Fruit fly (Drosophila melanogaster) whole organism, embryonic: Measurements from ENCODE around the gene scrt.

Experiments
- Asciz ChIP-seq: fragments of 200-800 bp; sonication (Bioruptor generic); optimal IDR thresholded peaks from 2 replicates; lab custom pipeline; 2017; ENCODE audit warnings: missing biosample characterization, mild to moderate bottlenecking, missing genetic modification characterization, missing genetic modification reagents
- B-H2 ChIP-seq: fragments of 200-800 bp; sonication (Bioruptor generic); optimal IDR thresholded peaks from 2 replicates; lab custom pipeline; 2018; ENCODE audit warnings: missing biosample characterization, mild to moderate bottlenecking, missing genetic modification characterization
- Bdp1 ChIP-seq: fragments of 200-800 bp; sonication (Bioruptor generic); optimal IDR thresholded peaks from 3 replicates; lab custom pipeline; 2016; ENCODE audit warnings: missing biosample characterization, missing genetic modification characterization
- CG10147 ChIP-seq: fragments of 200-800 bp; sonication (Bioruptor generic); optimal IDR thresholded peaks from 2 replicates; lab custom pipeline; 2019; ENCODE audit warnings: missing biosample characterization, mild to moderate bottlenecking, missing genetic modification characterization, moderate library complexity
- CG11093 ChIP-seq: fragments of 200-800 bp; sonication (Bioruptor generic); IDR thresholded peaks from 3 replicates; pipeline ENCODE4 v1.3.6; 2022; ENCODE audit warnings: missing biosample characterization, missing genetic modification characterization
- CG11560 ChIP-seq: fragments of 200-800 bp; sonication (Bioruptor generic); IDR thresholded peaks from 3 replicates; pipeline ENCODE4 v1.3.6; 2022; ENCODE audit warnings: missing biosample characterization, missing genetic modification characterization
- CG12391 ChIP-seq: fragments of 200-800 bp; sonication (Bioruptor generic); optimal IDR thresholded peaks from 3 replicates; lab custom pipeline; 2018; ENCODE audit warnings: missing biosample characterization, mild to moderate bottlenecking, missing genetic modification characterization, moderate library complexity
- CG15479 ChIP-seq: fragments of 200-800 bp; sonication (Bioruptor generic); optimal IDR thresholded peaks from 3 replicates; lab custom pipeline; 2019; ENCODE audit warnings: missing biosample characterization, mild to moderate bottlenecking, missing genetic modification characterization, moderate library complexity
- CG15696 ChIP-seq: fragments of 200-800 bp; sonication (Bioruptor generic); optimal IDR thresholded peaks from 2 replicates; lab custom pipeline; 2019; ENCODE audit warnings: missing biosample characterization, mild to moderate bottlenecking, missing genetic modification characterization, moderate library complexity
- CG16815 ChIP-seq: fragments of 200-800 bp; sonication (Bioruptor generic); optimal IDR thresholded peaks from 3 replicates; lab custom pipeline; 2017; ENCODE audit warnings: missing biosample characterization, mild to moderate bottlenecking, missing genetic modification characterization
- CG18011 ChIP-seq: fragments of 200-800 bp; sonication (Bioruptor generic); optimal IDR thresholded peaks from 2 replicates; lab custom pipeline; 2017; ENCODE audit warnings: missing biosample characterization, missing genetic modification characterization, mild to moderate bottlenecking, moderate library complexity, missing genotype
- CG2129 ChIP-seq: fragments of 200-800 bp; sonication (Bioruptor generic); IDR thresholded peaks from 2 replicates; pipeline ENCODE4 v1.3.6; 2022; ENCODE audit warnings: missing biosample characterization, missing genetic modification characterization; ENCODE audit not compliant: partially characterized antibody
- CG30020 ChIP-seq: fragments of 200-800 bp; optimal IDR thresholded peaks from 2 replicates; lab custom pipeline; 2019; ENCODE audit warnings: missing biosample characterization, mild to moderate bottlenecking, missing genetic modification characterization, moderate library complexity
- CG30403 ChIP-seq: fragments of 200-800 bp; sonication (Bioruptor generic); optimal IDR thresholded peaks from 3 replicates; lab custom pipeline; 2016; ENCODE audit warnings: missing biosample characterization, missing genetic modification characterization
- CG32772 ChIP-seq: fragments of 200-800 bp; sonication (Bioruptor generic); IDR thresholded peaks from 2 replicates; pipeline ENCODE4 v1.3.6; 2022; ENCODE audit warnings: missing biosample characterization, missing genetic modification characterization
- CG33213 ChIP-seq: fragments of 200-800 bp; sonication (Bioruptor generic); optimal IDR thresholded peaks from 3 replicates; lab custom pipeline; 2016; ENCODE audit warnings: missing biosample characterization, missing genetic modification characterization
- CG34376 ChIP-seq: fragments of 200-800 bp; sonication (Bioruptor generic); optimal IDR thresholded peaks from 2 replicates; lab custom pipeline; 2018; ENCODE audit warnings: missing biosample characterization, mild to moderate bottlenecking, missing genetic modification characterization
- CG4282 ChIP-seq: fragments of 200-800 bp; sonication (Bioruptor generic); optimal IDR thresholded peaks from 2 replicates; lab custom pipeline; 2016; ENCODE audit warnings: missing biosample characterization, missing genetic modification characterization
- CG4404 ChIP-seq: fragments of 200-800 bp; sonication (Bioruptor generic); IDR thresholded peaks from 2 replicates; pipeline ENCODE4 v1.3.6; 2022; ENCODE audit warnings: missing biosample characterization, missing genetic modification characterization
- CG4820 ChIP-seq: fragments of 200-800 bp; sonication (Bioruptor generic); optimal IDR thresholded peaks from 3 replicates; lab custom pipeline; 2016; ENCODE audit warnings: missing biosample characterization, missing genetic modification characterization
- CG5953 ChIP-seq: fragments of 200-800 bp; sonication (Bioruptor generic); IDR thresholded peaks from 2 replicates; pipeline ENCODE4 v1.3.6; 2022; ENCODE audit warnings: missing biosample characterization, missing genetic modification characterization
- CG6254 ChIP-seq: fragments of 200-800 bp; sonication (Bioruptor generic); optimal IDR thresholded peaks from 3 replicates; lab custom pipeline; 2017; ENCODE audit warnings: mild to moderate bottlenecking, missing biosample characterization, missing genetic modification reagents, missing genetic modification characterization
- CG7745 ChIP-seq: fragments of 200-800 bp; sonication (Bioruptor generic); optimal IDR thresholded peaks from 2 replicates; lab custom pipeline; 2018; ENCODE audit warnings: missing biosample characterization, mild to moderate bottlenecking, missing genetic modification characterization, moderate library complexity
- Dad ChIP-seq: fragments of 200-800 bp; sonication (Bioruptor generic); optimal IDR thresholded peaks from 3 replicates; lab custom pipeline; 2016; ENCODE audit warnings: missing biosample characterization, missing genetic modification characterization
- HLH54F ChIP-seq: fragments of 200-800 bp; sonication (Bioruptor generic); optimal IDR thresholded peaks from 3 replicates; lab custom pipeline; 2016; ENCODE audit warnings: missing biosample characterization, missing genetic modification characterization
- Hand ChIP-seq: fragments of 200-800 bp; sonication (Bioruptor generic); optimal IDR thresholded peaks from 2 replicates; lab custom pipeline; 2017; ENCODE audit warnings: mild to moderate bottlenecking, missing biosample characterization, missing genetic modification reagents, missing genetic modification characterization
- HmgZ ChIP-seq: fragments of 200-800 bp; sonication (Bioruptor generic); optimal IDR thresholded peaks from 2 replicates; lab custom pipeline; 2018; ENCODE audit warnings: missing biosample characterization, mild to moderate bottlenecking, missing genetic modification characterization
- Neu2 ChIP-seq: fragments of 200-800 bp; sonication (Bioruptor generic); optimal IDR thresholded peaks from 3 replicates; lab custom pipeline; 2016; ENCODE audit warnings: missing biosample characterization, missing genetic modification characterization, borderline replicate concordance
- Opbp ChIP-seq: fragments of 200-800 bp; sonication (Bioruptor generic); IDR thresholded peaks from 3 replicates; pipeline ENCODE4 v1.3.6; 2022; ENCODE audit warnings: missing biosample characterization, missing genetic modification characterization; ENCODE audit not compliant: partially characterized antibody
- ac ChIP-seq: fragments of 200-800 bp; sonication (Bioruptor generic); optimal IDR thresholded peaks from 3 replicates; lab custom pipeline; 2017; ENCODE audit warnings: missing biosample characterization, mild to moderate bottlenecking, missing genetic modification characterization
- dan ChIP-seq: fragments of 200-800 bp; sonication (Bioruptor generic); IDR thresholded peaks from 2 replicates; pipeline ENCODE4 v1.3.6; 2022; ENCODE audit warnings: missing biosample characterization, missing genetic modification characterization
- esg ChIP-seq: fragments of 200-800 bp; sonication (Bioruptor generic); conservative IDR thresholded peaks from 2 replicates; pipeline ENCODE4 v1.3.6; 2022; ENCODE audit warnings: missing biosample characterization, missing genetic modification characterization
- fd96Cb ChIP-seq: fragments of 200-800 bp; sonication (Bioruptor generic); optimal IDR thresholded peaks from 2 replicates; lab custom pipeline; 2018; ENCODE audit warnings: missing biosample characterization, mild to moderate bottlenecking, missing genetic modification characterization, moderate library complexity
- grau ChIP-seq: fragments of 200-800 bp; optimal IDR thresholded peaks from 3 replicates; lab custom pipeline; 2019; ENCODE audit warnings: missing biosample characterization, mild to moderate bottlenecking, missing genetic modification characterization, moderate library complexity
- gsb-n ChIP-seq: fragments of 200-800 bp; sonication (Bioruptor generic); optimal IDR thresholded peaks from 3 replicates; lab custom pipeline; 2018; ENCODE audit warnings: missing biosample characterization, mild to moderate bottlenecking, missing genetic modification characterization
- her ChIP-seq: fragments of 200-800 bp; sonication (Bioruptor generic); optimal IDR thresholded peaks from 2 replicates; lab custom pipeline; 2016; ENCODE audit warnings: missing biosample characterization, missing genetic modification characterization
- hkb ChIP-seq, 2 experiments: fragments of 200-800 bp in 1 of 2; fragments of >200 bp in 1 of 2; sonication (Bioruptor generic) in 1 of 2; IDR thresholded peaks in 1 of 2; optimal IDR thresholded peaks in 1 of 2; 2 replicates each; pipeline versions ENCODE4 v1.3.6 to Lab custom; 2017 to 2022; ENCODE audit warnings: missing biosample characterization in 1 of 2, missing genetic modification characterization in 1 of 2
- insv ChIP-seq, 2 experiments: fragments of 200-800 bp; sonication (Bioruptor generic); optimal IDR thresholded peaks; 3 replicates each; lab custom pipeline; 2016 to 2018; ENCODE audit warnings: missing biosample characterization in 2 of 2, missing genetic modification characterization in 2 of 2
- klu ChIP-seq: fragments of 200-800 bp; sonication (Bioruptor generic); IDR thresholded peaks from 2 replicates; pipeline ENCODE4 v1.3.6; 2022; ENCODE audit warnings: missing biosample characterization, missing genetic modification characterization
- p53 ChIP-seq: fragments of 200-800 bp; sonication (Bioruptor generic); optimal IDR thresholded peaks from 2 replicates; lab custom pipeline; 2016; ENCODE audit warnings: missing biosample characterization, missing genetic modification characterization
- pzg ChIP-seq: fragments of 200-800 bp; sonication (Bioruptor generic); optimal IDR thresholded peaks from 3 replicates; lab custom pipeline; 2018; ENCODE audit warnings: missing biosample characterization, mild to moderate bottlenecking, missing genetic modification characterization, moderate library complexity
- ranshi ChIP-seq: fragments of 200-800 bp; sonication (Bioruptor generic); IDR thresholded peaks from 2 replicates; pipeline ENCODE4 v1.3.6; 2022; ENCODE audit warnings: missing biosample characterization, missing genetic modification characterization
- salm ChIP-seq: fragments of 200-800 bp; sonication (Bioruptor generic); optimal IDR thresholded peaks from 2 replicates; lab custom pipeline; 2018; ENCODE audit warnings: missing biosample characterization, mild to moderate bottlenecking, missing genetic modification characterization
- sd ChIP-seq: fragments of 200-800 bp; sonication (Bioruptor generic); optimal IDR thresholded peaks from 3 replicates; lab custom pipeline; 2018; ENCODE audit warnings: missing biosample characterization, mild to moderate bottlenecking, missing genetic modification characterization, moderate library complexity
- sna ChIP-seq: fragments of 200-800 bp; sonication (Bioruptor generic); IDR thresholded peaks from 2 replicates; pipeline ENCODE4 v1.3.6; 2022; ENCODE audit warnings: missing biosample characterization, missing genetic modification characterization; ENCODE audit not compliant: partially characterized antibody
- tin ChIP-seq: fragments of 200-800 bp; sonication (Bioruptor generic); optimal IDR thresholded peaks from 3 replicates; lab custom pipeline; 2016; ENCODE audit warnings: missing biosample characterization, missing genetic modification characterization
- trem ChIP-seq: fragments of 200-800 bp; optimal IDR thresholded peaks from 3 replicates; lab custom pipeline; 2019; ENCODE audit warnings: missing biosample characterization, mild to moderate bottlenecking, missing genetic modification characterization, moderate library complexity
- ttk ChIP-seq: fragments of 200-800 bp; sonication (Bioruptor generic); IDR thresholded peaks from 2 replicates; pipeline ENCODE4 v2.1.2; 2022; ENCODE audit warnings: missing biosample characterization, missing genetic modification characterization
- tup ChIP-seq: fragments of 200-800 bp; sonication (Bioruptor generic); optimal IDR thresholded peaks from 2 replicates; lab custom pipeline; 2016; ENCODE audit warnings: missing biosample characterization, mild to moderate bottlenecking, missing genetic modification characterization, moderate library complexity
- unpg ChIP-seq: fragments of 200-800 bp; sonication (Bioruptor generic); optimal IDR thresholded peaks from 3 replicates; lab custom pipeline; 2018; ENCODE audit warnings: missing biosample characterization, mild to moderate bottlenecking, missing genetic modification characterization, moderate library complexity

Gene scrt

dm6 chr3L:4021260-4021831 lies 37.6 kb downstream of the scrt start, which contains the start of gene Mul1 (continued):
- TF ChIP-seq CG15479 (GFP tag; lab: Kevin White, UChicago) = no peak
- TF ChIP-seq CG10147 (GFP tag; lab: Kevin White, UChicago) = no peak
- no peak for TF ChIP-seq p53 (GFP tag; lab: Kevin White, UChicago)
- no peak for TF ChIP-seq sna (GFP tag; lab: Robert Waterston, UW)
- no peak for TF ChIP-seq CG2129 (GFP tag; lab: Robert Waterston, UW)
- TF ChIP-seq dan (GFP tag; lab: Robert Waterston, UW) = no peak
- no peak for TF ChIP-seq CG11560 (tag; lab: Robert Waterston, UW)
- no peak for TF ChIP-seq CG16815 (GFP tag; lab: Kevin White, UChicago)
- TF ChIP-seq HLH54F = no peak
- TF ChIP-seq ranshi (GFP tag; lab: Robert Waterston, UW) = no peak
- no peak for TF ChIP-seq B-H2 (GFP tag; lab: Kevin White, UChicago)
- no peak for TF ChIP-seq CG12391 (tag; lab: Kevin White, UChicago)
- TF ChIP-seq CG33213 (GFP tag; lab: Kevin White, UChicago) = peak; percentile 54
- TF ChIP-seq CG34376 (GFP tag; lab: Kevin White, UChicago) = no peak
- no peak for TF ChIP-seq Dad (GFP tag; lab: Kevin White, UChicago)
- TF ChIP-seq pzg = peak; percentile 92
- no peak for TF ChIP-seq tin (GFP tag; lab: Kevin White, UChicago)
- TF ChIP-seq ttk (GFP tag; lab: Robert Waterston, UW) = no peak
- no peak for TF ChIP-seq Hand (GFP tag; lab: Kevin White, UChicago)
- no peak for TF ChIP-seq CG15696 (tag; lab: Kevin White, UChicago)
- TF ChIP-seq CG6254 (GFP tag; lab: Kevin White, UChicago) = peak; percentile 36
- no peak for TF ChIP-seq Bdp1 (GFP tag; lab: Kevin White, UChicago)
- TF ChIP-seq CG5953 (GFP tag; lab: Robert Waterston, UW) = no peak
- TF ChIP-seq tup = no peak
- 0 out of 3 replicates have a peak, but pooled peaks have one; percentile 33 for TF ChIP-seq Opbp
- TF ChIP-seq CG4404 (GFP tag; lab: Robert Waterston, UW) = no peak
- TF ChIP-seq her (GFP tag; lab: Kevin White, UChicago) = no peak
- TF ChIP-seq grau (tag; lab: Kevin White, UChicago) = no peak
- no peak for TF ChIP-seq unpg
- TF ChIP-seq klu (GFP tag; lab: Robert Waterston, UW) = no peak
- TF ChIP-seq ac (GFP tag; lab: Kevin White, UChicago) = no peak
- TF ChIP-seq insv (GFP tag; optimal IDR thresholded peaks at IDR 0.05; lab: Kevin White, UChicago) = no peak
- no peak for TF ChIP-seq CG30403 (GFP tag; lab: Kevin White, UChicago)
- no peak for TF ChIP-seq CG11093 (GFP tag; lab: Robert Waterston, UW)
- no peak for TF ChIP-seq CG32772
- no peak for TF ChIP-seq CG7745 (tag; lab: Kevin White, UChicago)
- TF ChIP-seq CG18011 = no peak
- peak; percentile 43 for TF ChIP-seq trem (tag; lab: Kevin White, UChicago)
- no peak for TF ChIP-seq fd96Cb (tag; lab: Kevin White, UChicago)
- TF ChIP-seq CG4820 = no peak
- no peak for TF ChIP-seq esg
- TF ChIP-seq gsb-n (tag; lab: Kevin White, UChicago) = no peak
- TF ChIP-seq hkb (optimal IDR thresholded peaks at IDR 0.05; lab: Kevin White, UChicago) = no peak
- 0 out of 2 replicates have a peak, but pooled peaks have one; percentile 8 for TF ChIP-seq hkb (GFP tag; IDR thresholded peaks at IDR 0.05; lab: Robert Waterston, UW)
- TF ChIP-seq Asciz = no peak
- no peak for TF ChIP-seq CG4282 (GFP tag; lab: Kevin White, UChicago)
- peak; percentile 35 for TF ChIP-seq HmgZ (tag; lab: Kevin White, UChicago)
- TF ChIP-seq Neu2 (GFP tag; lab: Kevin White, UChicago) = no peak
- peak; percentile 10 for TF ChIP-seq sd (tag; lab: Kevin White, UChicago)
- no peak for TF ChIP-seq salm (tag; lab: Kevin White, UChicago)
- TF ChIP-seq CG30020 (tag; lab: Kevin White, UChicago) = no peak
